Worm (Caenorhabditis elegans) whole organism, L3 larva: ENCODE data around the gene F13D12.8.

ENCODE experiments used
- R02D3.7 ChIP-seq: fragments of 150-350 bp; optimal IDR thresholded peaks from 2 replicates; lab custom pipeline; 2014; ENCODE audit warnings: missing biosample characterization, missing genetic modification characterization
- ZK546.5 ChIP-seq: sonication (generic microtip); optimal IDR thresholded peaks from 2 replicates; lab custom pipeline; 2017; ENCODE audit warnings: missing biosample characterization, missing genetic modification characterization
- aly-2 ChIP-seq: fragments of 150-350 bp; optimal IDR thresholded peaks from 2 replicates; lab custom pipeline; 2014; ENCODE audit warnings: missing biosample characterization, missing genetic modification characterization
- ama-1 ChIP-seq: fragments of 150-350 bp; optimal IDR thresholded peaks from 2 replicates; lab custom pipeline; 2018
- ceh-16 ChIP-seq: sonication (generic microtip); optimal IDR thresholded peaks from 2 replicates; lab custom pipeline; 2017; ENCODE audit warnings: missing biosample characterization, missing genetic modification characterization
- ceh-28 ChIP-seq: fragments of 150-350 bp; optimal IDR thresholded peaks from 2 replicates; lab custom pipeline; 2014; ENCODE audit warnings: missing biosample characterization, missing genetic modification reagents, missing genetic modification characterization
- ceh-82 ChIP-seq: fragments of 150-350 bp; optimal IDR thresholded peaks from 2 replicates; lab custom pipeline; 2014; ENCODE audit warnings: missing biosample characterization, missing genetic modification characterization
- egl-27 ChIP-seq: sonication (generic microtip); optimal IDR thresholded peaks from 4 replicates; lab custom pipeline; 2017; ENCODE audit warnings: missing biosample characterization, missing genetic modification reagents, missing genetic modification characterization
- egl-5 ChIP-seq: fragments of 150-350 bp; optimal IDR thresholded peaks from 2 replicates; lab custom pipeline; 2017; ENCODE audit warnings: missing biosample characterization, missing genetic modification reagents, missing genetic modification characterization, inconsistent platforms
- elt-1 ChIP-seq: fragments of 150-350 bp; optimal IDR thresholded peaks from 2 replicates; lab custom pipeline; 2014; ENCODE audit warnings: missing biosample characterization, missing genetic modification characterization
- elt-2 ChIP-seq: sonication (generic microtip); optimal IDR thresholded peaks from 2 replicates; lab custom pipeline; 2016; ENCODE audit warnings: missing genetic modification reagents, mild to moderate bottlenecking, missing genetic modification characterization, missing compliant biosample characterization
- elt-3 ChIP-seq, 3 experiments: fragments of 150-350 bp in 1 of 3; sonication (generic microtip) in 2 of 3; optimal IDR thresholded peaks; 2 replicates in 2 of 3; 4 replicates in 1 of 3; lab custom pipeline; 2014 to 2017; ENCODE audit warnings: missing biosample characterization in 3 of 3, missing genetic modification characterization in 3 of 3
- eor-1 ChIP-seq, 2 experiments: fragments of 150-350 bp; optimal IDR thresholded peaks; 2 replicates each; lab custom pipeline; 2014 to 2018; ENCODE audit warnings: missing biosample characterization in 2 of 2, missing genetic modification characterization in 2 of 2
- fkh-10 ChIP-seq: sonication (generic microtip); optimal IDR thresholded peaks from 2 replicates; lab custom pipeline; 2017; ENCODE audit warnings: missing biosample characterization, missing genetic modification reagents, missing genetic modification characterization
- fkh-2 ChIP-seq: fragments of 150-350 bp; optimal IDR thresholded peaks from 2 replicates; lab custom pipeline; 2014; ENCODE audit warnings: missing biosample characterization, missing genetic modification reagents, missing genetic modification characterization
- fos-1 ChIP-seq: fragments of 150-350 bp; optimal IDR thresholded peaks from 2 replicates; lab custom pipeline; 2014; ENCODE audit warnings: missing biosample characterization, missing genetic modification characterization
- hmg-11 ChIP-seq: sonication (generic microtip); optimal IDR thresholded peaks from 2 replicates; lab custom pipeline; 2016; ENCODE audit warnings: missing genetic modification characterization, missing compliant biosample characterization
- jun-1 ChIP-seq: fragments of 150-350 bp; optimal IDR thresholded peaks from 2 replicates; lab custom pipeline; 2014; ENCODE audit warnings: missing biosample characterization, missing genetic modification reagents, missing genetic modification characterization
- lin-15B ChIP-seq: fragments of 150-350 bp; optimal IDR thresholded peaks from 2 replicates; lab custom pipeline; 2014; ENCODE audit warnings: missing biosample characterization, missing genetic modification characterization
- lsy-12 ChIP-seq: sonication (generic microtip); optimal IDR thresholded peaks from 2 replicates; lab custom pipeline; 2016; ENCODE audit warnings: mild to moderate bottlenecking, missing genetic modification characterization, missing compliant biosample characterization
- nfya-1 ChIP-seq: sonication (generic microtip); optimal IDR thresholded peaks from 2 replicates; lab custom pipeline; 2017; ENCODE audit warnings: missing genetic modification characterization, mild to moderate bottlenecking, missing compliant biosample characterization, antibody characterized with exemption, moderate library complexity; ENCODE audit not compliant: insufficient read depth
- nhr-11 ChIP-seq: fragments of 150-350 bp; optimal IDR thresholded peaks from 2 replicates; lab custom pipeline; 2014; ENCODE audit warnings: missing biosample characterization, missing genetic modification characterization
- nhr-12 ChIP-seq: fragments of 150-350 bp; optimal IDR thresholded peaks from 2 replicates; lab custom pipeline; 2014; ENCODE audit warnings: missing biosample characterization, missing genetic modification characterization
- nhr-23 ChIP-seq: fragments of 150-350 bp; optimal IDR thresholded peaks from 2 replicates; lab custom pipeline; 2014; ENCODE audit warnings: missing biosample characterization, missing genetic modification reagents, missing genetic modification characterization
- nhr-237 ChIP-seq: fragments of 150-350 bp; optimal IDR thresholded peaks from 2 replicates; lab custom pipeline; 2014; ENCODE audit warnings: missing biosample characterization, missing genetic modification characterization
- nhr-25 ChIP-seq: sonication (generic microtip); optimal IDR thresholded peaks from 2 replicates; lab custom pipeline; 2017; ENCODE audit warnings: missing biosample characterization, missing genetic modification characterization
- nhr-28 ChIP-seq: fragments of 150-350 bp; optimal IDR thresholded peaks from 2 replicates; lab custom pipeline; 2014; ENCODE audit warnings: missing biosample characterization, missing genetic modification characterization
- pha-4 ChIP-seq: fragments of 150-350 bp; optimal IDR thresholded peaks from 2 replicates; lab custom pipeline; 2014; ENCODE audit warnings: missing biosample characterization, missing genetic modification reagents, missing genetic modification characterization
- pqm-1 ChIP-seq: fragments of 150-350 bp; optimal IDR thresholded peaks from 2 replicates; lab custom pipeline; 2017; ENCODE audit warnings: missing biosample characterization, missing genetic modification characterization, inconsistent platforms
- sea-2 ChIP-seq: fragments of 150-350 bp; sonication (generic microtip); optimal IDR thresholded peaks from 4 replicates; lab custom pipeline; 2014; ENCODE audit warnings: missing biosample characterization, missing genetic modification reagents, missing genetic modification characterization
- skn-1 ChIP-seq: fragments of 150-350 bp; optimal IDR thresholded peaks from 2 replicates; lab custom pipeline; 2014; ENCODE audit warnings: missing biosample characterization, missing genetic modification characterization
- snpc-4 ChIP-seq: fragments of 150-350 bp; optimal IDR thresholded peaks from 2 replicates; lab custom pipeline; 2014; ENCODE audit warnings: missing biosample characterization, missing genetic modification characterization
- unc-39 ChIP-seq: sonication (generic microtip); optimal IDR thresholded peaks from 4 replicates; lab custom pipeline; 2017; ENCODE audit warnings: missing biosample characterization, missing genetic modification characterization
- unc-62 ChIP-seq: fragments of 150-350 bp; sonication (generic microtip); optimal IDR thresholded peaks from 4 replicates; lab custom pipeline; 2014; ENCODE audit warnings: missing biosample characterization, missing genetic modification reagents, missing genetic modification characterization
- ztf-11 ChIP-seq: fragments of 150-350 bp; optimal IDR thresholded peaks from 2 replicates; lab custom pipeline; 2014; ENCODE audit warnings: missing biosample characterization, missing genetic modification characterization
- ztf-4 ChIP-seq: fragments of 150-350 bp; optimal IDR thresholded peaks from 2 replicates; lab custom pipeline; 2014; ENCODE audit warnings: missing biosample characterization, missing genetic modification characterization

The F13D12.8 gene

ce11 chrII:11723904-11724303 lies 8.5 kb downstream of the F13D12.8 start, which contains the start of gene ldh-1:
Gene ldh-1 (plus strand): TSS chrII:11724204.
- TF ChIP-seq skn-1 (tag; lab: Kevin White, UChicago) = no peak

DNA sequence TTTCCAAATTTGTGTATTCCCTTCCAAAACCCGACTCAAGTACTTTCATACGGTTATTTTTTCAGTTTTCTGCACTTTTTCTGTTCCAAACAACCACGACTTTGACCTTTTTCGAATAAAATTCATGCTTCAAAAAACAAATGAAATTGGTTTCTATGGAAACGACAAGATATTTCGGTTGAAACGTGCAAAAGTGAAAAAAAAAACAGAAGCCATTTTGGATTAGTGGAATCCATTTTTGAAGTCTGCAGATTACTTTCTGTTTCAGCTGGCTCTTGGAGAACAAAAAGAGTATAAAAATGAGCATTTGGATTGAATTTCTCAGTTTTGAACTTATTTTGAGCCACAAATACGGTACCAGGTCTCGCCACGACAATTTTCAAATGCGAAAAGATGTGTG lies 10.2 kb downstream of the F13D12.8 start:
- no peak for TF ChIP-seq elt-1 (tag; lab: Kevin White, UChicago)
- no peak for TF ChIP-seq fkh-2 (tag; lab: Kevin White, UChicago)
- TF ChIP-seq ceh-82 (tag; lab: Kevin White, UChicago) = no peak
- TF ChIP-seq ceh-28 = no peak

DNA sequence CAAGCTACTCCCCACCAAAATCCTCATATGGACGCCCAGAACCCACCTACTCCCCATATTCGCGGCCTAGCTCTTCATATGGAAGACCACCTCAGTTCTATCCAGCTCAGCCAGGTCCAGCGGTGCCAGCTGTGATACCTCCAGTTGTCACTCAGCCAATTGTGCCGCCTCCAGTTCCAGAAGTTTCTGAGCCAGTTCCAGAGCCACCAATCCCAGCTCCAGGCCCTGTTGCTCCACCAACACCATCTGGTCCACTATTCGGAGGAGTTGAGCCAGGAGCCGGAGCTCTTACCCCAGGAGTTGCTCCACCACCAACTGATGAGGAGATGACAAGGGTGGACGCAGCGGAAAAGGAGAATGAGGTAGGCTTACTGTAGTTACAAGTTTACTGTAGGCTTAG lies 10.8 kb downstream of the F13D12.8 start:
- TF ChIP-seq skn-1 (tag; lab: Kevin White, UChicago) = no peak
- no peak for TF ChIP-seq ama-1
- TF ChIP-seq lin-15B (tag; lab: Kevin White, UChicago) = no peak
- no peak for TF ChIP-seq nhr-237
- TF ChIP-seq sea-2 = no peak
- no peak for TF ChIP-seq nhr-28
- TF ChIP-seq snpc-4 (tag; lab: Kevin White, UChicago) = no peak
- no peak for TF ChIP-seq ceh-28
- no peak for TF ChIP-seq elt-2 (tag; lab: Kevin White, UChicago)
- no peak for TF ChIP-seq eor-1 (tag; optimal IDR thresholded peaks at IDR 0.05; lab: Kevin White, UChicago)
- TF ChIP-seq elt-1 (tag; lab: Kevin White, UChicago) = no peak
- no peak for TF ChIP-seq fos-1 (tag; lab: Kevin White, UChicago)
- TF ChIP-seq ztf-4 (tag; lab: Kevin White, UChicago) = no peak

- TF ChIP-seq nhr-25 (no peak), lsy-12 (tag; lab: Kevin White, UChicago) (no peak), elt-3 (tag; optimal IDR thresholded peaks at IDR 0.05; lab: Kevin White, UChicago) (no peak), nhr-23 (no peak), skn-1 (tag; lab: Kevin White, UChicago) (no peak), aly-2 (no peak), unc-39 (tag; lab: Kevin White, UChicago) (no peak), jun-1 (no peak), fkh-10 (GFP tag; lab: Kevin White, UChicago) (no peak), nhr-11 (tag; lab: Kevin White, UChicago) (no peak), nhr-237 (no peak)
- TF ChIP-seq, all 47 proteins: peak for 0
These were observed 11.6 kb downstream of the F13D12.8 start for ce11 chrII:11720819-11721218.

- no peak for TF ChIP-seq aly-2
- TF ChIP-seq ceh-16 (tag; lab: Kevin White, UChicago) = no peak
- no peak for TF ChIP-seq R02D3.7 (tag; lab: Kevin White, UChicago)
- TF ChIP-seq unc-62 = no peak
- no peak for TF ChIP-seq eor-1 (tag; optimal IDR thresholded peaks at IDR 0.05; lab: Kevin White, UChicago)
- no peak for TF ChIP-seq pha-4 (tag; lab: Kevin White, UChicago)
- TF ChIP-seq ztf-4 (tag; lab: Kevin White, UChicago) = no peak
- no peak for TF ChIP-seq egl-5 (tag; lab: Kevin White, UChicago)
- no peak for TF ChIP-seq hmg-11 (tag; lab: Kevin White, UChicago)
- TF ChIP-seq egl-27 (tag; lab: Kevin White, UChicago) = no peak
- TF ChIP-seq unc-39 (tag; lab: Kevin White, UChicago) = no peak
These were observed 12.3 kb downstream of the F13D12.8 start, which contains the start of gene F13D12.3 for ce11 chrII:11720102-11720501. Gene F13D12.3 (plus strand): TSS chrII:11720402.

DNA sequence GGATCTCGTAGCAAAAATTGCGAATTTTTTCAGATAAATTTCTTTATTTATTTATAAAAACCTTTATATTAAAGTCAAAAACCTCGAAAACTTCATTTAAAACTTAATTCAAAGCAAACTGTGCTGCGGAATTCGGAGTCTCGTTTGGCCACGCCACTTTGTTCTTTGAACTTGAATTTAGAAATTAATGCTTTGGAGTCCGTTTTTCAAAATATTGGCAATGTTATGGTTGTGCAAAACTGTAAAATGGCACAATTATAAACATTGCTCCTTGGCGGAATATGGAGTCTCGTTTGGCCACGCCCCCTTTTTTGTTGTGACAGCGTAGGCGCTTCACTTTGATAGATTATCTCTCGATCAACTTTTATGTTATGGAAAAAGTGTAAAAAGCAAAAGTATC lies 12.9 kb downstream of the F13D12.8 start:
- no peak for TF ChIP-seq jun-1
- TF ChIP-seq nhr-11 (tag; lab: Kevin White, UChicago) = no peak
- TF ChIP-seq hmg-11 (tag; lab: Kevin White, UChicago) = no peak
- no peak for TF ChIP-seq ztf-11 (tag; lab: Kevin White, UChicago)
- TF ChIP-seq pha-4 (tag; lab: Kevin White, UChicago) = no peak
- TF ChIP-seq nfya-1 (tag; lab: Kevin White, UChicago) = no peak
- no peak for TF ChIP-seq egl-5 (tag; lab: Kevin White, UChicago)
- TF ChIP-seq pqm-1 = no peak
- TF ChIP-seq fkh-10 (GFP tag; lab: Kevin White, UChicago) = no peak
- TF ChIP-seq unc-39 (tag; lab: Kevin White, UChicago) = no peak
- no peak for TF ChIP-seq unc-62
- TF ChIP-seq ZK546.5 (tag; lab: Kevin White, UChicago) = no peak
- TF ChIP-seq fkh-2 (tag; lab: Kevin White, UChicago) = no peak
- TF ChIP-seq elt-3 (tag; optimal IDR thresholded peaks at IDR 0.05; lab: Kevin White, UChicago) = no peak
- TF ChIP-seq nhr-12 (tag; lab: Kevin White, UChicago) = no peak
- TF ChIP-seq ceh-16 (tag; lab: Kevin White, UChicago) = no peak
- TF ChIP-seq sea-2 = no peak
- TF ChIP-seq, all 47 proteins: peak for 0
